Fruit fly (Drosophila melanogaster) whole organism, embryonic: Measurements from ENCODE around the gene uif.

Experiments used
- ATbp ChIP-seq: fragments of 200-800 bp; sonication (Bioruptor generic); optimal IDR thresholded peaks from 2 replicates; lab custom pipeline; 2017; ENCODE audit warnings: missing biosample characterization, mild to moderate bottlenecking, missing genetic modification characterization, missing genetic modification reagents
- Ada2b ChIP-seq: fragments of 200-800 bp; sonication (Bioruptor generic); IDR thresholded peaks from 2 replicates; pipeline ENCODE4 v1.3.6; 2022; ENCODE audit warnings: missing biosample characterization, missing genetic modification characterization
- BEAF-32 ChIP-seq: fragments of 200-800 bp; sonication (Bioruptor generic); optimal IDR thresholded peaks from 3 replicates; lab custom pipeline; 2017; ENCODE audit warnings: missing biosample characterization, missing genetic modification characterization, mild to moderate bottlenecking, moderate library complexity, missing genetic modification reagents
- Bdp1 ChIP-seq: fragments of 200-800 bp; sonication (Bioruptor generic); optimal IDR thresholded peaks from 3 replicates; lab custom pipeline; 2016; ENCODE audit warnings: missing biosample characterization, missing genetic modification characterization
- Blimp-1 ChIP-seq: fragments of 200-800 bp; sonication (Bioruptor generic); optimal IDR thresholded peaks from 3 replicates; lab custom pipeline; 2018; ENCODE audit warnings: missing biosample characterization, missing genetic modification characterization, mild to moderate bottlenecking, moderate library complexity, missing genetic modification reagents
- C15 ChIP-seq: fragments of 200-800 bp; sonication (Bioruptor generic); IDR thresholded peaks from 3 replicates; pipeline ENCODE4 v1.3.6; 2022; ENCODE audit warnings: missing biosample characterization, missing genetic modification characterization
- CG10274 ChIP-seq: fragments of 200-800 bp; sonication (Bioruptor generic); optimal IDR thresholded peaks from 3 replicates; lab custom pipeline; 2017; ENCODE audit warnings: missing biosample characterization, mild to moderate bottlenecking, missing genetic modification characterization
- CG10462 ChIP-seq: fragments of 200-800 bp; sonication (Bioruptor generic); optimal IDR thresholded peaks from 2 replicates; lab custom pipeline; 2016; ENCODE audit warnings: missing biosample characterization, missing genetic modification characterization
- CG10565 ChIP-seq: fragments of 200-800 bp; sonication (Bioruptor generic); optimal IDR thresholded peaks from 3 replicates; lab custom pipeline; 2016; ENCODE audit warnings: missing biosample characterization, mild to moderate bottlenecking, missing genetic modification characterization
- CG10979 ChIP-seq: fragments of 200-800 bp; sonication (Bioruptor generic); optimal IDR thresholded peaks from 2 replicates; lab custom pipeline; 2018; ENCODE audit warnings: missing biosample characterization, mild to moderate bottlenecking, missing genetic modification characterization, moderate library complexity
- CG11504 ChIP-seq: fragments of 200-800 bp; sonication (Bioruptor generic); optimal IDR thresholded peaks from 3 replicates; lab custom pipeline; 2019; ENCODE audit warnings: missing biosample characterization, mild to moderate bottlenecking, missing genetic modification characterization, moderate library complexity
- CG14050 ChIP-seq: fragments of 200-800 bp; sonication (Bioruptor generic); IDR thresholded peaks from 3 replicates; pipeline ENCODE4 v1.3.6; 2022; ENCODE audit warnings: missing biosample characterization, missing genetic modification characterization
- CG14441 ChIP-seq: fragments of 200-800 bp; sonication (Bioruptor generic); IDR thresholded peaks from 2 replicates; pipeline ENCODE4 v1.3.6; 2022; ENCODE audit warnings: missing biosample characterization, missing genetic modification characterization
- CG14860 ChIP-seq: fragments of 200-800 bp; sonication (Bioruptor generic); IDR thresholded peaks from 3 replicates; pipeline ENCODE4 v1.3.6; 2022; ENCODE audit warnings: missing biosample characterization, missing genetic modification characterization; ENCODE audit not compliant: partially characterized antibody
- CG17361 ChIP-seq: fragments of 200-800 bp; sonication (Bioruptor generic); IDR thresholded peaks from 3 replicates; pipeline ENCODE4 v1.3.6; 2022; ENCODE audit warnings: missing biosample characterization, missing genetic modification characterization
- CG2120 ChIP-seq: fragments of 200-800 bp; sonication (Bioruptor generic); optimal IDR thresholded peaks from 3 replicates; lab custom pipeline; 2016; ENCODE audit warnings: missing biosample characterization, missing genetic modification characterization
- CG30403 ChIP-seq: fragments of 200-800 bp; sonication (Bioruptor generic); optimal IDR thresholded peaks from 3 replicates; lab custom pipeline; 2016; ENCODE audit warnings: missing biosample characterization, missing genetic modification characterization
- CG3281 ChIP-seq: fragments of 200-800 bp; sonication (Bioruptor generic); optimal IDR thresholded peaks from 3 replicates; lab custom pipeline; 2017; ENCODE audit warnings: missing biosample characterization, mild to moderate bottlenecking, missing genetic modification characterization
- CG33213 ChIP-seq: fragments of 200-800 bp; sonication (Bioruptor generic); optimal IDR thresholded peaks from 3 replicates; lab custom pipeline; 2016; ENCODE audit warnings: missing biosample characterization, missing genetic modification characterization
- CG6765 ChIP-seq: fragments of 200-800 bp; sonication (Bioruptor generic); optimal IDR thresholded peaks from 3 replicates; lab custom pipeline; 2017; ENCODE audit warnings: missing biosample characterization, mild to moderate bottlenecking, missing genetic modification characterization
- CG7357 ChIP-seq: fragments of 200-800 bp; sonication (Bioruptor generic); IDR thresholded peaks from 3 replicates; pipeline ENCODE4 v1.3.6; 2022; ENCODE audit warnings: missing biosample characterization, missing genetic modification characterization
- CG8290 ChIP-seq, 3 experiments: fragments of 200-800 bp; sonication (Bioruptor generic); optimal IDR thresholded peaks; 2 replicates each; lab custom pipeline; 2016 to 2019; ENCODE audit warnings: missing biosample characterization in 3 of 3, missing genetic modification characterization in 3 of 3, mild to moderate bottlenecking in 2 of 3, moderate library complexity in 1 of 3
- Deaf1 ChIP-seq: fragments of 200-800 bp; optimal IDR thresholded peaks from 3 replicates; lab custom pipeline; 2019; ENCODE audit warnings: missing biosample characterization, mild to moderate bottlenecking, missing genetic modification characterization, moderate library complexity
- Dfd ChIP-seq, 2 experiments: fragments of >200 bp; optimal IDR thresholded peaks; 2 replicates each; lab custom pipeline; 2017; ENCODE audit warnings: missing biosample characterization in 2 of 2, missing genetic modification characterization in 2 of 2
- Dip2 ChIP-seq: fragments of 200-800 bp; sonication (Bioruptor generic); IDR thresholded peaks from 2 replicates; pipeline ENCODE4 v1.3.6; 2022; ENCODE audit warnings: missing biosample characterization, missing genetic modification characterization
- E2f2 ChIP-seq: fragments of 200-800 bp; sonication (Bioruptor generic); IDR thresholded peaks from 2 replicates; pipeline ENCODE4 v1.3.6; 2022; ENCODE audit warnings: missing biosample characterization, missing genetic modification characterization
- H15 ChIP-seq: fragments of 200-800 bp; sonication (Bioruptor generic); IDR thresholded peaks from 3 replicates; pipeline ENCODE4 v1.3.6; 2022; ENCODE audit warnings: missing biosample characterization, missing genetic modification characterization
- Hr39 ChIP-seq: fragments of >200 bp; optimal IDR thresholded peaks from 2 replicates; lab custom pipeline; 2017
- Mes4 ChIP-seq: fragments of 200-800 bp; sonication (Bioruptor generic); optimal IDR thresholded peaks from 2 replicates; lab custom pipeline; 2016; ENCODE audit warnings: missing biosample characterization, missing genetic modification characterization
- Neu2 ChIP-seq: fragments of 200-800 bp; sonication (Bioruptor generic); optimal IDR thresholded peaks from 3 replicates; lab custom pipeline; 2016; ENCODE audit warnings: missing biosample characterization, missing genetic modification characterization, borderline replicate concordance
- Nf-YB ChIP-seq: fragments of 200-800 bp; sonication (Bioruptor generic); optimal IDR thresholded peaks from 3 replicates; lab custom pipeline; 2019; ENCODE audit warnings: missing biosample characterization, mild to moderate bottlenecking, missing genetic modification characterization, moderate library complexity
- Scr ChIP-seq: fragments of 200-800 bp; sonication (Bioruptor generic); IDR thresholded peaks from 2 replicates; pipeline ENCODE4 v1.3.6; 2022; ENCODE audit warnings: missing biosample characterization, missing genetic modification characterization; ENCODE audit not compliant: partially characterized antibody
- bsh ChIP-seq, 2 experiments: fragments of 200-800 bp; sonication (Bioruptor generic); optimal IDR thresholded peaks; 2 replicates each; lab custom pipeline; 2017 to 2018; ENCODE audit warnings: mild to moderate bottlenecking in 2 of 2, missing biosample characterization in 2 of 2, missing genetic modification characterization in 2 of 2, moderate library complexity in 1 of 2
- caup ChIP-seq: fragments of 200-800 bp; sonication (Bioruptor generic); optimal IDR thresholded peaks from 3 replicates; lab custom pipeline; 2017; ENCODE audit warnings: missing biosample characterization, mild to moderate bottlenecking, missing genetic modification characterization, moderate library complexity; ENCODE audit not compliant: severe bottlenecking
- dimm ChIP-seq: fragments of 200-800 bp; sonication (Bioruptor generic); IDR thresholded peaks from 2 replicates; pipeline ENCODE4 v1.3.6; 2022; ENCODE audit warnings: missing biosample characterization, missing genetic modification characterization
- disco-r ChIP-seq: fragments of 200-800 bp; sonication (Bioruptor generic); optimal IDR thresholded peaks from 2 replicates; lab custom pipeline; 2016; ENCODE audit warnings: missing biosample characterization, missing genetic modification characterization
- emc ChIP-seq: fragments of 200-800 bp; sonication (Bioruptor generic); optimal IDR thresholded peaks from 2 replicates; lab custom pipeline; 2016; ENCODE audit warnings: missing biosample characterization, missing genetic modification characterization
- ems ChIP-seq: fragments of 200-800 bp; sonication (Bioruptor generic); optimal IDR thresholded peaks from 3 replicates; lab custom pipeline; 2016; ENCODE audit warnings: missing biosample characterization, missing genetic modification characterization
- fd96Cb ChIP-seq: fragments of 200-800 bp; sonication (Bioruptor generic); optimal IDR thresholded peaks from 2 replicates; lab custom pipeline; 2018; ENCODE audit warnings: missing biosample characterization, mild to moderate bottlenecking, missing genetic modification characterization, moderate library complexity
- gt ChIP-seq: fragments of 200-800 bp; sonication (Bioruptor generic); IDR thresholded peaks from 2 replicates; pipeline ENCODE4 v1.3.6; 2022; ENCODE audit warnings: missing biosample characterization, missing genetic modification characterization
- hkb ChIP-seq, 2 experiments: fragments of 200-800 bp in 1 of 2; fragments of >200 bp in 1 of 2; sonication (Bioruptor generic) in 1 of 2; IDR thresholded peaks in 1 of 2; optimal IDR thresholded peaks in 1 of 2; 2 replicates each; pipeline versions ENCODE4 v1.3.6 to Lab custom; 2017 to 2022; ENCODE audit warnings: missing biosample characterization in 1 of 2, missing genetic modification characterization in 1 of 2
- klu ChIP-seq: fragments of 200-800 bp; sonication (Bioruptor generic); IDR thresholded peaks from 2 replicates; pipeline ENCODE4 v1.3.6; 2022; ENCODE audit warnings: missing biosample characterization, missing genetic modification characterization
- lbe ChIP-seq: fragments of 200-800 bp; sonication (Bioruptor generic); optimal IDR thresholded peaks from 2 replicates; lab custom pipeline; 2016; ENCODE audit warnings: missing biosample characterization, mild to moderate bottlenecking, missing genetic modification characterization
- p53 ChIP-seq: fragments of 200-800 bp; sonication (Bioruptor generic); optimal IDR thresholded peaks from 2 replicates; lab custom pipeline; 2016; ENCODE audit warnings: missing biosample characterization, missing genetic modification characterization
- pho ChIP-seq: fragments of 200-800 bp; sonication (Bioruptor generic); optimal IDR thresholded peaks from 2 replicates; lab custom pipeline; 2016; ENCODE audit warnings: missing biosample characterization, missing genetic modification characterization
- run ChIP-seq: fragments of 200-800 bp; sonication (Bioruptor generic); optimal IDR thresholded peaks from 3 replicates; lab custom pipeline; 2018; ENCODE audit warnings: missing biosample characterization, mild to moderate bottlenecking, missing genetic modification characterization
- sd ChIP-seq: fragments of 200-800 bp; sonication (Bioruptor generic); optimal IDR thresholded peaks from 3 replicates; lab custom pipeline; 2018; ENCODE audit warnings: missing biosample characterization, mild to moderate bottlenecking, missing genetic modification characterization, moderate library complexity
- shn ChIP-seq: fragments of 200-800 bp; sonication (Bioruptor generic); optimal IDR thresholded peaks from 3 replicates; lab custom pipeline; 2016; ENCODE audit warnings: missing biosample characterization, missing genetic modification characterization
- tap ChIP-seq: fragments of 200-800 bp; optimal IDR thresholded peaks from 3 replicates; lab custom pipeline; 2019; ENCODE audit warnings: missing biosample characterization, mild to moderate bottlenecking, missing genetic modification characterization, moderate library complexity
- wek ChIP-seq: fragments of 200-800 bp; sonication (Bioruptor generic); optimal IDR thresholded peaks from 3 replicates; lab custom pipeline; 2018; ENCODE audit warnings: missing biosample characterization, mild to moderate bottlenecking, missing genetic modification characterization, moderate library complexity
- yki ChIP-seq: fragments of >200 bp; optimal IDR thresholded peaks from 3 replicates; lab custom pipeline; 2018

The uif gene

DNA sequence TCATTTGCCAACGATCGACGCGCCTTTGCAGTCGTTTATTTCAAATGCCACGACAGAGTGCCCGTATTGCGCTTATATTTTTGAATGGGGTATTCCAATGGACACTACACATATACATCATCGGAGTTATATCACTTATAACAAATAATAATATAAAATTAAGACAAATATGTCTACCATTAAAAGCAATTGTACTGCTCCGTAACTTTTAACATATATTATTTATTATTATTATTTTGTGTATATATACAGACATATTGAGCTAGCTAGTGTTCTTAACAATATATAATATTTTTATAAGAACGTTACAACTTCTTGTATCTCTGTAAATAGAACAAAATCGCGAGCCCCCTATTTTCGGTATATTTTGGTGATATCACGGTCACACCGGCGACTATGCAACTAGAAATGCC is 46.1 kb downstream of the uif start, which contains the start of the genes sip2 and Coprox (continued):
- no peak for TF ChIP-seq C15
- no peak for TF ChIP-seq Dip2
- no peak for TF ChIP-seq Dfd (GFP tag; optimal IDR thresholded peaks at IDR 0.05; lab: Kevin White, UChicago)
- peak; percentile 42 for TF ChIP-seq CG8290 (GFP tag; optimal IDR thresholded peaks at IDR 0.05; lab: Kevin White, UChicago)
- no peak for TF ChIP-seq CG8290 (tag; optimal IDR thresholded peaks at IDR 0.05; lab: Kevin White, UChicago)
- TF ChIP-seq ATbp (GFP tag; lab: Kevin White, UChicago): no peak
- TF ChIP-seq Neu2 (GFP tag; lab: Kevin White, UChicago): no peak
- peak; percentile 62 for TF ChIP-seq CG10979 (tag; lab: Kevin White, UChicago)
- TF ChIP-seq sd (tag; lab: Kevin White, UChicago): no peak
- no peak for TF ChIP-seq Hr39 (lab: Kevin White, UChicago)
- TF ChIP-seq CG14441 (GFP tag; lab: Robert Waterston, UW): 0 out of 2 replicates have a peak, but pooled peaks have one; percentile 46
- no peak for TF ChIP-seq CG11504 (tag; lab: Kevin White, UChicago)
- no peak for TF ChIP-seq CG10565 (GFP tag; lab: Kevin White, UChicago)
- no peak for TF ChIP-seq disco-r (GFP tag; lab: Kevin White, UChicago)
- TF ChIP-seq CG17361: peak; percentile 89
- TF ChIP-seq bsh (GFP tag; optimal IDR thresholded peaks at IDR 0.05; lab: Kevin White, UChicago): peak in 1 of 2 experiments; percentile 67
- TF ChIP-seq klu (GFP tag; lab: Robert Waterston, UW): no peak
- no peak for TF ChIP-seq ems (GFP tag; lab: Kevin White, UChicago)
- TF ChIP-seq Mes4: no peak
- no peak for TF ChIP-seq hkb (optimal IDR thresholded peaks at IDR 0.05; lab: Kevin White, UChicago)
- peak; percentile 45; the same call in 1 of the 2 replicates for TF ChIP-seq hkb (GFP tag; IDR thresholded peaks at IDR 0.05; lab: Robert Waterston, UW)
- no peak for TF ChIP-seq gt (GFP tag; lab: Robert Waterston, UW)
- no peak for TF ChIP-seq tap
- TF ChIP-seq p53: no peak
- peak; percentile 56 for TF ChIP-seq CG2120 (GFP tag; lab: Kevin White, UChicago)
- TF ChIP-seq Blimp-1 (GFP tag; lab: Kevin White, UChicago): no peak
- peak; percentile 6 for TF ChIP-seq CG10462 (GFP tag; lab: Kevin White, UChicago)
- peak; percentile 61 for TF ChIP-seq fd96Cb (tag; lab: Kevin White, UChicago)
- no peak for TF ChIP-seq Scr (GFP tag; lab: Robert Waterston, UW)
- TF ChIP-seq CG30403 (GFP tag; lab: Kevin White, UChicago): peak; percentile 71
- peak; percentile 72 for TF ChIP-seq CG3281 (GFP tag; lab: Kevin White, UChicago)
- no peak for TF ChIP-seq emc (GFP tag; lab: Kevin White, UChicago)
- TF ChIP-seq CG14860 (GFP tag; lab: Robert Waterston, UW): no peak
- TF ChIP-seq shn (GFP tag; lab: Kevin White, UChicago): no peak
- TF ChIP-seq caup (GFP tag; lab: Kevin White, UChicago): peak; percentile 50
- TF ChIP-seq CG6765 (GFP tag; lab: Kevin White, UChicago): no peak
- TF ChIP-seq yki (lab: Kevin White, UChicago): no peak
- TF ChIP-seq dimm: no peak
- TF ChIP-seq Deaf1 (tag; lab: Kevin White, UChicago): no peak
- peak; percentile 7 for TF ChIP-seq run (tag; lab: Kevin White, UChicago)
- TF ChIP-seq CG14050 (GFP tag; lab: Robert Waterston, UW): no peak
- no peak for TF ChIP-seq CG7357 (GFP tag; lab: Robert Waterston, UW)
- TF ChIP-seq Ada2b (GFP tag; lab: Robert Waterston, UW): no peak; the same call in 1 of the 2 replicates
- TF ChIP-seq E2f2: peak; percentile 84
- TF ChIP-seq lbe: peak; percentile 15
- TF ChIP-seq CG10274 (GFP tag; lab: Kevin White, UChicago): no peak
- peak; percentile 35 for TF ChIP-seq BEAF-32 (GFP tag; lab: Kevin White, UChicago)
- TF ChIP-seq Nf-YB (GFP tag; lab: Kevin White, UChicago): peak; percentile 60
- no peak for TF ChIP-seq Bdp1 (GFP tag; lab: Kevin White, UChicago)
- no peak for TF ChIP-seq H15 (GFP tag; lab: Robert Waterston, UW)
- TF ChIP-seq pho (GFP tag; lab: Kevin White, UChicago): no peak
- TF ChIP-seq wek (GFP tag; lab: Kevin White, UChicago): peak; percentile 95
- no peak for TF ChIP-seq CG33213 (GFP tag; lab: Kevin White, UChicago)
